Worm (Caenorhabditis elegans) whole organism, young adult: ENCODE measurements around the gene srf-3.

Experiments
- B0261.1 ChIP-seq: sonication (generic microtip); optimal IDR thresholded peaks from 2 replicates; lab custom pipeline; 2016; ENCODE audit warnings: mild to moderate bottlenecking, missing genetic modification characterization, moderate library complexity, missing compliant biosample characterization
- dpl-1 ChIP-seq: fragments of 150-350 bp; optimal IDR thresholded peaks from 2 replicates; lab custom pipeline; 2014; ENCODE audit warnings: missing biosample characterization, missing genetic modification reagents, missing genetic modification characterization
- him-1 ChIP-seq: sonication (generic microtip); optimal IDR thresholded peaks from 2 replicates; lab custom pipeline; 2016; ENCODE audit warnings: missing genotype, missing genetic modification reagents, missing genetic modification characterization, missing compliant biosample characterization
- hmg-1.2 ChIP-seq: fragments of 200-800 bp; sonication (Bioruptor generic); IDR thresholded peaks from 2 replicates; pipeline ENCODE4 v1.3.6; 2022; ENCODE audit warnings: missing genetic modification reagents, missing genetic modification characterization, missing compliant biosample characterization
- lsl-1 ChIP-seq: fragments of 200-800 bp; sonication (Bioruptor generic); optimal IDR thresholded peaks from 2 replicates; lab custom pipeline; 2018; ENCODE audit warnings: mild to moderate bottlenecking, missing genetic modification characterization, moderate library complexity, missing compliant biosample characterization
- nfyb-1 ChIP-seq: fragments of 200-800 bp; sonication (Bioruptor generic); IDR thresholded peaks from 2 replicates; pipeline ENCODE4 v1.3.6; 2022; ENCODE audit warnings: missing genetic modification reagents, missing genetic modification characterization, missing compliant biosample characterization
- snpc-4 ChIP-seq, 5 experiments: fragments of 150-350 bp in 1 of 5; sonication (generic microtip) in 4 of 5; optimal IDR thresholded peaks; 2 replicates each; lab custom pipeline; 2014 to 2018; ENCODE audit warnings: missing genetic modification characterization in 5 of 5, missing biosample characterization in 3 of 5, antibody characterized with exemption in 2 of 5, mild to moderate bottlenecking in 2 of 5, missing compliant biosample characterization in 2 of 5, missing genotype in 2 of 5, moderate library complexity in 2 of 5, missing genetic modification reagents in 1 of 5
- zfh-2 ChIP-seq: fragments of 200-800 bp; sonication (Bioruptor generic); conservative IDR thresholded peaks from 2 replicates; pipeline ENCODE4 v1.3.6; 2022; ENCODE audit warnings: missing genetic modification reagents, missing genetic modification characterization, missing compliant biosample characterization

DNA sequence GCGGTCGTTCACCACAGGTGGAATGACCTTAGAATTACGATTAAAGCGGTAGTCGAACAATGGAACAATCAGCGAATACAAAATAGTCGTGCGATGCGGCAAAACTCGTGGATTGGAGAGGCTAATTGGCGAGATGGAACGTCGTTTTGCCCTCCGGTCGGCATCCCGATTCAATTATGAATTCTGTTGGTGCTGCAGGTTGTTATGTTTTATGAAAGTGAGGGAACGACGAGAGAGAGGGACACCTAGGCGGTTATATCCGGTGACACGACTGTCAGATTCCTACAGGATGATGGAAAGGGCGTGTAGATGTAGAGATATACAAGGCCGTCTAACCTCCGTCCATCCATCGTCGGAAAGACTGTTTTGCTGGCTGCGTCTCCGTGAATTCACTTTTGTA lies 32.7 kb upstream of the srf-3 start:
- TF ChIP-seq dpl-1 (no peak), him-1 (tag; lab: Kevin White, UChicago) (no peak), snpc-4 (GFP tag; optimal IDR thresholded peaks at IDR 0.05; lab: Kevin White, UChicago) (no peak), snpc-4 (tag; optimal IDR thresholded peaks at IDR 0.05; lab: Kevin White, UChicago) (no peak), zfh-2 (GFP tag; lab: Robert Waterston, UW) (peak; percentile 53), B0261.1 (tag; lab: Kevin White, UChicago) (no peak), lsl-1 (no peak), hmg-1.2 (GFP tag; lab: Robert Waterston, UW) (no peak), nfyb-1 (GFP tag; lab: Robert Waterston, UW) (no peak)
